Worm (Caenorhabditis elegans) whole organism, mixed stage, embryonic: ENCODE results near the gene miro-1.
A peak's percentile ranks its signal among the peaks of the same experiment; 100 is the strongest.

Experiments
- M03D4.4 ChIP-seq: sonication (generic microtip); optimal IDR thresholded peaks from 2 replicates; lab custom pipeline; 2017; ENCODE audit warnings: mild to moderate bottlenecking, missing genetic modification characterization, missing compliant biosample characterization
- bed-3 ChIP-seq: fragments of 200-800 bp; sonication (Bioruptor generic); optimal IDR thresholded peaks from 3 replicates; lab custom pipeline; 2018; ENCODE audit warnings: mild to moderate bottlenecking, missing genetic modification characterization, moderate library complexity, missing compliant biosample characterization
- blmp-1 ChIP-seq: fragments of 150-350 bp; optimal IDR thresholded peaks from 2 replicates; lab custom pipeline; 2014; ENCODE audit warnings: missing biosample characterization, missing genetic modification characterization
- ceh-39 ChIP-seq: fragments of 150-350 bp; optimal IDR thresholded peaks from 2 replicates; lab custom pipeline; 2014; ENCODE audit warnings: missing biosample characterization, missing genetic modification characterization
- ceh-43 ChIP-seq: fragments of 200-800 bp; sonication (Bioruptor generic); optimal IDR thresholded peaks from 2 replicates; lab custom pipeline; 2018; ENCODE audit warnings: mild to moderate bottlenecking, missing genetic modification characterization, moderate library complexity, missing compliant biosample characterization
- ceh-83 ChIP-seq: fragments of 200-800 bp; sonication (Bioruptor generic); optimal IDR thresholded peaks from 2 replicates; lab custom pipeline; 2018; ENCODE audit warnings: mild to moderate bottlenecking, missing genetic modification characterization, missing compliant biosample characterization
- ces-1 ChIP-seq: fragments of 150-350 bp; optimal IDR thresholded peaks from 2 replicates; lab custom pipeline; 2014; ENCODE audit warnings: missing biosample characterization, missing genetic modification reagents, missing genetic modification characterization
- cnd-1 ChIP-seq: fragments of 200-800 bp; sonication (Bioruptor generic); optimal IDR thresholded peaks from 2 replicates; lab custom pipeline; 2018; ENCODE audit warnings: mild to moderate bottlenecking, missing genetic modification characterization, missing compliant biosample characterization
- drap-1 ChIP-seq: fragments of 200-800 bp; sonication (Bioruptor generic); optimal IDR thresholded peaks from 3 replicates; lab custom pipeline; 2018; ENCODE audit warnings: mild to moderate bottlenecking, missing genetic modification characterization, missing compliant biosample characterization
- elt-1 ChIP-seq: sonication (generic microtip); optimal IDR thresholded peaks from 2 replicates; lab custom pipeline; 2017; ENCODE audit warnings: missing genetic modification characterization, mild to moderate bottlenecking, missing compliant biosample characterization, antibody characterized with exemption, moderate library complexity, borderline replicate concordance; ENCODE audit not compliant: insufficient read depth
- elt-3 ChIP-seq: fragments of 150-350 bp; optimal IDR thresholded peaks from 2 replicates; lab custom pipeline; 2014; ENCODE audit warnings: missing biosample characterization, missing genetic modification characterization
- flh-1 ChIP-seq: fragments of 200-800 bp; sonication (Bioruptor generic); optimal IDR thresholded peaks from 2 replicates; lab custom pipeline; 2018; ENCODE audit warnings: mild to moderate bottlenecking, missing genetic modification characterization, moderate library complexity, missing compliant biosample characterization
- ham-2 ChIP-seq: fragments of 200-800 bp; sonication (Bioruptor generic); optimal IDR thresholded peaks from 2 replicates; lab custom pipeline; 2018; ENCODE audit warnings: mild to moderate bottlenecking, missing genetic modification characterization, missing compliant biosample characterization
- hlh-1 ChIP-seq: fragments of 150-350 bp; optimal IDR thresholded peaks from 2 replicates; lab custom pipeline; 2014; ENCODE audit warnings: missing biosample characterization, missing genetic modification reagents, missing genetic modification characterization
- lin-13 ChIP-seq: fragments of 150-350 bp; optimal IDR thresholded peaks from 2 replicates; lab custom pipeline; 2014; ENCODE audit warnings: missing biosample characterization, missing genetic modification characterization
- lin-32 ChIP-seq: fragments of 200-800 bp; sonication (Bioruptor generic); optimal IDR thresholded peaks from 2 replicates; lab custom pipeline; 2018; ENCODE audit warnings: mild to moderate bottlenecking, missing genetic modification characterization, missing compliant biosample characterization
- lsy-2 ChIP-seq: fragments of 150-350 bp; optimal IDR thresholded peaks from 2 replicates; lab custom pipeline; 2014; ENCODE audit warnings: missing biosample characterization, missing genetic modification characterization
- mab-5 ChIP-seq: fragments of 150-350 bp; optimal IDR thresholded peaks from 2 replicates; lab custom pipeline; 2014; ENCODE audit warnings: missing biosample characterization, missing genetic modification characterization
- mep-1 ChIP-seq: fragments of 150-350 bp; optimal IDR thresholded peaks from 2 replicates; lab custom pipeline; 2017; ENCODE audit warnings: missing biosample characterization, missing genetic modification reagents, missing genetic modification characterization, inconsistent platforms
- mls-2 ChIP-seq: sonication (generic microtip); optimal IDR thresholded peaks from 2 replicates; lab custom pipeline; 2016; ENCODE audit warnings: mild to moderate bottlenecking, missing genetic modification characterization, moderate library complexity, missing compliant biosample characterization
- nhr-12 ChIP-seq: fragments of 150-350 bp; optimal IDR thresholded peaks from 2 replicates; lab custom pipeline; 2014; ENCODE audit warnings: missing biosample characterization, missing genetic modification characterization
- nhr-2 ChIP-seq: fragments of 150-350 bp; optimal IDR thresholded peaks from 2 replicates; lab custom pipeline; 2014; ENCODE audit warnings: missing biosample characterization, missing genetic modification characterization
- nhr-237 ChIP-seq: fragments of 150-350 bp; optimal IDR thresholded peaks from 2 replicates; lab custom pipeline; 2014; ENCODE audit warnings: missing biosample characterization, missing genetic modification characterization
- nhr-28 ChIP-seq: fragments of 150-350 bp; optimal IDR thresholded peaks from 2 replicates; lab custom pipeline; 2014; ENCODE audit warnings: missing biosample characterization, missing genetic modification characterization
- nhr-76 ChIP-seq: sonication (generic microtip); optimal IDR thresholded peaks from 2 replicates; lab custom pipeline; 2017; ENCODE audit warnings: missing biosample characterization, missing genetic modification characterization
- pha-4 ChIP-seq: fragments of 150-350 bp; optimal IDR thresholded peaks from 2 replicates; lab custom pipeline; 2018; ENCODE audit warnings: missing biosample characterization, missing genetic modification reagents, missing genetic modification characterization
- sem-2 ChIP-seq: fragments of 200-800 bp; sonication (Bioruptor generic); optimal IDR thresholded peaks from 2 replicates; lab custom pipeline; 2018; ENCODE audit warnings: mild to moderate bottlenecking, missing genetic modification characterization, missing compliant biosample characterization
- snpc-4 ChIP-seq: fragments of 150-350 bp; optimal IDR thresholded peaks from 2 replicates; lab custom pipeline; 2014; ENCODE audit warnings: missing biosample characterization, missing genetic modification characterization
- sptf-1 ChIP-seq: sonication (generic microtip); optimal IDR thresholded peaks from 2 replicates; lab custom pipeline; 2017; ENCODE audit warnings: mild to moderate bottlenecking, missing genetic modification characterization, moderate library complexity, missing compliant biosample characterization
- tbx-8 ChIP-seq: fragments of 200-800 bp; sonication (Bioruptor generic); optimal IDR thresholded peaks from 2 replicates; lab custom pipeline; 2018; ENCODE audit warnings: mild to moderate bottlenecking, missing genetic modification characterization, moderate library complexity, missing compliant biosample characterization
- unc-120 ChIP-seq: sonication (generic microtip); optimal IDR thresholded peaks from 2 replicates; lab custom pipeline; 2017; ENCODE audit warnings: missing genetic modification characterization, missing compliant biosample characterization; ENCODE audit not compliant: poor library complexity, severe bottlenecking
- unc-39 ChIP-seq: fragments of 150-350 bp; optimal IDR thresholded peaks from 2 replicates; lab custom pipeline; 2014; ENCODE audit warnings: missing biosample characterization, missing genetic modification characterization
- unc-62 ChIP-seq: fragments of 150-350 bp; optimal IDR thresholded peaks from 2 replicates; lab custom pipeline; 2014; ENCODE audit warnings: missing biosample characterization, missing genetic modification reagents, missing genetic modification characterization
- zip-8 ChIP-seq: fragments of 150-350 bp; optimal IDR thresholded peaks from 2 replicates; lab custom pipeline; 2014; ENCODE audit warnings: missing biosample characterization, missing genetic modification characterization
- ztf-11 ChIP-seq: fragments of 150-350 bp; optimal IDR thresholded peaks from 2 replicates; lab custom pipeline; 2014; ENCODE audit warnings: missing biosample characterization, missing genetic modification characterization

miro-1 gene

ce11 chrIV:4749155-4749554 lies 33.5 kb upstream of the miro-1 start:
- TF ChIP-seq nhr-28 (tag; lab: Kevin White, UChicago) (no peak), zip-8 (tag; lab: Kevin White, UChicago) (no peak), cnd-1 (tag; lab: Kevin White, UChicago) (no peak), ham-2 (GFP tag; lab: Kevin White, UChicago) (no peak), mab-5 (tag; lab: Kevin White, UChicago) (no peak)

- TF ChIP-seq drap-1 (GFP tag; lab: Kevin White, UChicago), result peak; percentile 33
- TF ChIP-seq mls-2, result no peak
- no peak for TF ChIP-seq ceh-83 (GFP tag; lab: Kevin White, UChicago)
- TF ChIP-seq nhr-237 (tag; lab: Kevin White, UChicago), result peak; percentile 6
- TF ChIP-seq sem-2, result no peak
- no peak for TF ChIP-seq ceh-39 (tag; lab: Kevin White, UChicago)
- peak; percentile 58 for TF ChIP-seq sptf-1 (tag; lab: Kevin White, UChicago)
- no peak for TF ChIP-seq mab-5 (tag; lab: Kevin White, UChicago)
- peak; percentile 30 for TF ChIP-seq zip-8 (tag; lab: Kevin White, UChicago)
- peak; percentile 31 for TF ChIP-seq M03D4.4 (tag; lab: Kevin White, UChicago)
- no peak for TF ChIP-seq unc-39 (tag; lab: Kevin White, UChicago)
- peak; percentile 76 for TF ChIP-seq lsy-2
- TF ChIP-seq nhr-2 (tag; lab: Kevin White, UChicago), result no peak
- TF ChIP-seq unc-120 (tag; lab: Kevin White, UChicago), result no peak
- peak; percentile 22 for TF ChIP-seq pha-4 (tag; lab: Kevin White, UChicago)
- TF ChIP-seq ztf-11 (tag; lab: Kevin White, UChicago), result no peak
- no peak for TF ChIP-seq snpc-4 (tag; lab: Kevin White, UChicago)
- no peak for TF ChIP-seq bed-3 (GFP tag; lab: Kevin White, UChicago)
- peak; percentile 22 for TF ChIP-seq ces-1
- no peak for TF ChIP-seq hlh-1 (tag; lab: Kevin White, UChicago)
- no peak for TF ChIP-seq nhr-12 (tag; lab: Kevin White, UChicago)
- no peak for TF ChIP-seq ceh-43 (GFP tag; lab: Kevin White, UChicago)
- TF ChIP-seq flh-1 (GFP tag; lab: Kevin White, UChicago), result peak; percentile 4
- TF ChIP-seq mep-1 (tag; lab: Kevin White, UChicago), result peak; percentile 55
- TF ChIP-seq cnd-1 (tag; lab: Kevin White, UChicago), result no peak
These were observed 33.0 kb upstream of the miro-1 start, which contains the start of gene cyc-2.1 for ce11 chrIV:4748408-4749105. Gene cyc-2.1 (minus strand): TSS chrIV:4749012.

ce11 chrIV:4747553-4747952 lies 31.9 kb upstream of the miro-1 start, which contains the start of gene tctn-1:
Gene tctn-1 (minus strand): TSS chrIV:4747832.
- TF ChIP-seq hlh-1 (tag; lab: Kevin White, UChicago) (peak; percentile 30), mep-1 (tag; lab: Kevin White, UChicago) (no peak)
- TF ChIP-seq, all 35 proteins: peak for 1

ce11 chrIV:4745422-4745821 lies 29.8 kb upstream of the miro-1 start, which contains the start of gene timm-17B.1:
Gene timm-17B.1 (minus strand): TSS chrIV:4745492.
- TF ChIP-seq elt-1 (tag; lab: Kevin White, UChicago) (no peak), nhr-28 (tag; lab: Kevin White, UChicago) (no peak), nhr-12 (tag; lab: Kevin White, UChicago) (no peak), bed-3 (GFP tag; lab: Kevin White, UChicago) (no peak), nhr-2 (tag; lab: Kevin White, UChicago) (no peak), M03D4.4 (tag; lab: Kevin White, UChicago) (no peak), hlh-1 (tag; lab: Kevin White, UChicago) (no peak), tbx-8 (GFP tag; lab: Kevin White, UChicago) (no peak), blmp-1 (tag; lab: Kevin White, UChicago) (no peak), unc-39 (tag; lab: Kevin White, UChicago) (no peak), nhr-76 (tag; lab: Kevin White, UChicago) (no peak), zip-8 (tag; lab: Kevin White, UChicago) (no peak), elt-3 (no peak), ham-2 (GFP tag; lab: Kevin White, UChicago) (no peak), pha-4 (tag; lab: Kevin White, UChicago) (peak; percentile 1), sem-2 (no peak), lin-32 (GFP tag; lab: Kevin White, UChicago) (no peak), unc-120 (tag; lab: Kevin White, UChicago) (no peak), unc-62 (GFP tag; lab: Kevin White, UChicago) (no peak), ceh-43 (GFP tag; lab: Kevin White, UChicago) (no peak), mls-2 (no peak), lin-13 (peak; percentile 68), nhr-237 (tag; lab: Kevin White, UChicago) (peak; percentile 33), ces-1 (peak; percentile 49), flh-1 (GFP tag; lab: Kevin White, UChicago) (no peak), ceh-83 (GFP tag; lab: Kevin White, UChicago) (no peak), drap-1 (GFP tag; lab: Kevin White, UChicago) (no peak), mep-1 (tag; lab: Kevin White, UChicago) (peak; percentile 68), lsy-2 (peak; percentile 83), mab-5 (tag; lab: Kevin White, UChicago) (no peak), cnd-1 (tag; lab: Kevin White, UChicago) (no peak), ceh-39 (tag; lab: Kevin White, UChicago) (no peak), snpc-4 (tag; lab: Kevin White, UChicago) (no peak), sptf-1 (tag; lab: Kevin White, UChicago) (no peak), ztf-11 (tag; lab: Kevin White, UChicago) (no peak)
